Fruit fly (Drosophila melanogaster): ENCODE data around the gene Ir68a.
A peak's percentile ranks its signal among the peaks of the same experiment; 100 is the strongest.

The Ir68a gene

DNA sequence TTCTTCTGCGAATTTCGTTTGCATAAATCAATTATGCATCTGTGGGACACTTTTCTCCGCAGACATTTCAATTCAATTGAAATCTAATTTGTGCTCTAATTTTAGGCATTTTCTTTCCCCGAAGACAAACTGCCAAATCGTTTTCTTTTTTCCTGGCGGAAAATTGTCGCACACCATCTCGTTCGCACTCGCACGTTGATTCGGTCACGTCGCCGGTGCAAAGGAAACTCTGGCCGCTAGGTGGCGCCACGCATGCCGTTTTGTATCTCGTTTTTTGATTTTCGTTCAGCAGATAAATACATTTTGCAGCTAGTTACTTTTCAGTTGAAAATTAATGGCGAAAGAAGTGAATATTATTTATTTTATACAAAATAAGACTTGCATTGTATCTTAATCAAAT is 12.3 kb upstream of the Ir68a start (continued):
- TF ChIP-seq Optix (GFP tag; IDR thresholded peaks at IDR 0.05): no peak
- TF ChIP-seq BEAF-32 (GFP tag; optimal IDR thresholded peaks at IDR 0.05): no peak
- TF ChIP-seq sima (GFP tag; optimal IDR thresholded peaks at IDR 0.05): no peak
- no peak for TF ChIP-seq hb (GFP tag; IDR thresholded peaks at IDR 0.05; ENCODE audit: partially characterized antibody)
- peak; percentile 3 for TF ChIP-seq CG3407 (GFP tag; optimal IDR thresholded peaks at IDR 0.05)
- no peak for TF ChIP-seq HmgD (GFP tag; optimal IDR thresholded peaks at IDR 0.05)
- TF ChIP-seq gro (GFP tag; optimal IDR thresholded peaks at IDR 0.05): no peak
- no peak for TF ChIP-seq CG12391 (tag; optimal IDR thresholded peaks at IDR 0.05)
- no peak for TF ChIP-seq D19B (GFP tag; optimal IDR thresholded peaks at IDR 0.05)
- no peak for TF ChIP-seq CG12942 (GFP tag; optimal IDR thresholded peaks at IDR 0.05)
- no peak for TF ChIP-seq Doc3 (GFP tag; IDR thresholded peaks at IDR 0.05; ENCODE audit: partially characterized antibody)
- no peak for TF ChIP-seq CG3163 (GFP tag; optimal IDR thresholded peaks at IDR 0.05)
- TF ChIP-seq pb (GFP tag; optimal IDR thresholded peaks at IDR 0.05): no peak
- TF ChIP-seq CG17568 (GFP tag; optimal IDR thresholded peaks at IDR 0.05): peak; percentile 19
- no peak for TF ChIP-seq Dref (GFP tag; IDR thresholded peaks at IDR 0.05)
- no peak for TF ChIP-seq gcm2 (GFP tag; optimal IDR thresholded peaks at IDR 0.05)
- TF ChIP-seq sr (GFP tag; IDR thresholded peaks at IDR 0.05): no peak
- TF ChIP-seq Poxn (GFP tag; IDR thresholded peaks at IDR 0.05): no peak
- TF ChIP-seq dan (GFP tag; IDR thresholded peaks at IDR 0.05): no peak
- TF ChIP-seq chinmo (GFP tag; IDR thresholded peaks at IDR 0.05; ENCODE audit: partially characterized antibody): no peak
- no peak for TF ChIP-seq dati (GFP tag; IDR thresholded peaks at IDR 0.05)
- TF ChIP-seq ttk (GFP tag; IDR thresholded peaks at IDR 0.05): no peak
- no peak for TF ChIP-seq gcm (GFP tag; optimal IDR thresholded peaks at IDR 0.05)
- no peak for TF ChIP-seq Trl (optimal IDR thresholded peaks at IDR 0.05)
- no peak for TF ChIP-seq Trl (GFP tag; optimal IDR thresholded peaks at IDR 0.05)
- TF ChIP-seq lilli (GFP tag; optimal IDR thresholded peaks at IDR 0.05): peak; percentile 9
- TF ChIP-seq CG18764 (GFP tag; optimal IDR thresholded peaks at IDR 0.05): peak; percentile 22
- TF ChIP-seq bab2 (GFP tag; optimal IDR thresholded peaks at IDR 0.05): no peak
- TF ChIP-seq CG10267 (tag; optimal IDR thresholded peaks at IDR 0.05): no peak
- no peak for TF ChIP-seq CG14441 (GFP tag; IDR thresholded peaks at IDR 0.05)
- no peak for TF ChIP-seq pan (optimal IDR thresholded peaks at IDR 0.05)
- TF ChIP-seq pan (GFP tag; optimal IDR thresholded peaks at IDR 0.05 in 1 of 2, IDR thresholded peaks at IDR 0.05 in 1 of 2): peak in 1 of 2 experiments; percentile 36
- TF ChIP-seq insv (GFP tag; optimal IDR thresholded peaks at IDR 0.05): no peak
- peak; percentile 18 for TF ChIP-seq B-H2 (GFP tag; optimal IDR thresholded peaks at IDR 0.05)
- no peak for TF ChIP-seq Dip3 (GFP tag; optimal IDR thresholded peaks at IDR 0.05)
- TF ChIP-seq Oaz (GFP tag; IDR thresholded peaks at IDR 0.05): no peak
- TF ChIP-seq CG6765 (GFP tag; optimal IDR thresholded peaks at IDR 0.05): no peak
- TF ChIP-seq Abd-B (GFP tag; optimal IDR thresholded peaks at IDR 0.05): no peak
- peak; percentile 8; the same call in 1 of the 2 replicates for TF ChIP-seq CG9932 (GFP tag; IDR thresholded peaks at IDR 0.05)
- TF ChIP-seq CG16779 (GFP tag; IDR thresholded peaks at IDR 0.05): 0 out of 2 replicates have a peak, but pooled peaks have one; percentile 36
- TF ChIP-seq gt (GFP tag; IDR thresholded peaks at IDR 0.05): no peak
- TF ChIP-seq ato (GFP tag; IDR thresholded peaks at IDR 0.05; ENCODE audit: partially characterized antibody): no peak
- no peak for TF ChIP-seq CG1529 (GFP tag; optimal IDR thresholded peaks at IDR 0.05)
- no peak for TF ChIP-seq CG14860 (GFP tag; IDR thresholded peaks at IDR 0.05; ENCODE audit: partially characterized antibody)
- TF ChIP-seq Sry-δ (GFP tag; optimal IDR thresholded peaks at IDR 0.05): no peak
- no peak for TF ChIP-seq NC2α (GFP tag; optimal IDR thresholded peaks at IDR 0.05)
- no peak for TF ChIP-seq Tbp (GFP tag; optimal IDR thresholded peaks at IDR 0.05)
- TF ChIP-seq CG7928 (GFP tag; optimal IDR thresholded peaks at IDR 0.05): no peak
- no peak for TF ChIP-seq croc (GFP tag; conservative IDR thresholded peaks at IDR 0.05)
- no peak for TF ChIP-seq ssp (GFP tag; IDR thresholded peaks at IDR 0.05)
- TF ChIP-seq Fer3 (tag; optimal IDR thresholded peaks at IDR 0.05): peak; percentile 16
- no peak for TF ChIP-seq lov (optimal IDR thresholded peaks at IDR 0.05)
- TF ChIP-seq lov (GFP tag; IDR thresholded peaks at IDR 0.05): no peak

All from whole organism, embryonic.